In the genomic region with DNA sequence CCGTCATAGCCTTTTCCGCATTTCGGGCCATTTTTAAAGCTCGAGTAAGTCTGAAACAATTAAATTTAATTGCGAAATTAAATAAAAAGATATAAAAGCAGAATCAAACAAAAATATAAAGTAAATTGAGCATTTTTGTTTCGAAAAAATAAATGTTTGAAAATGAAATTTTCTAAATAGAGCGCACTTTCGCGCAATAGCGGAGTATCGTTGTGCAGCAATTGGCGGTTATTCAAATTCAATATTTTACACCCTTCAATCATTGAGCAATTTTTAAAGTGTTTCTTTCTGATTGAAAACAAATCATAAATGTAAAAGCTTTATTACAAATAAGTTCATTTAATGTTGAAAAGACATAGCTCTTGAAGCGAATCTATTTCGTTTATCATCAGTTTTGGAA, we compare ENCODE assay signal across 4 worm cellular contexts.
A peak's percentile ranks its signal among the peaks of the same experiment; 100 is the strongest.
TF ChIP-seq lines count a peak whose summit lies in the region.

A gene (minus strand): TSS at position 50 of the 400 bp plus-strand sequence.

TF ChIP-seq in whole organism, L2 larva, 48 proteins besides CTCF, POLR2A, EP300 and RAD21 (continues in another document):
- TF ChIP-seq nhr-11 (tag; optimal IDR thresholded peaks at IDR 0.05; lab: Kevin White, UChicago) (no peak), sma-9 (GFP tag; optimal IDR thresholded peaks at IDR 0.05; lab: Kevin White, UChicago) (peak; percentile 86), sma-9 (tag; optimal IDR thresholded peaks at IDR 0.05; lab: Kevin White, UChicago) (no peak), zag-1 (tag; optimal IDR thresholded peaks at IDR 0.05; lab: Kevin White, UChicago) (no peak), C34F6.9 (tag; optimal IDR thresholded peaks at IDR 0.05; lab: Kevin White, UChicago) (peak; percentile 95), aly-2 (tag; optimal IDR thresholded peaks at IDR 0.05; lab: Kevin White, UChicago) (no peak), snpc-4 (tag; optimal IDR thresholded peaks at IDR 0.05; lab: Kevin White, UChicago) (peak; percentile 57), lsy-2 (tag; optimal IDR thresholded peaks at IDR 0.05; lab: Kevin White, UChicago) (peak; percentile 18 to 86), ama-1 (optimal IDR thresholded peaks at IDR 0.05; lab: Kevin White, UChicago) (no peak), nhr-129 (tag; optimal IDR thresholded peaks at IDR 0.05; lab: Kevin White, UChicago) (peak; percentile 58), nhr-25 (tag; optimal IDR thresholded peaks at IDR 0.05; lab: Kevin White, UChicago) (no peak), lin-39 (tag; optimal IDR thresholded peaks at IDR 0.05; lab: Kevin White, UChicago) (no peak), mbf-1 (tag; optimal IDR thresholded peaks at IDR 0.05; lab: Kevin White, UChicago) (no peak), ztf-4 (tag; optimal IDR thresholded peaks at IDR 0.05; lab: Kevin White, UChicago) (no peak), nhr-12 (tag; optimal IDR thresholded peaks at IDR 0.05; lab: Kevin White, UChicago) (no peak), nhr-237 (tag; optimal IDR thresholded peaks at IDR 0.05; lab: Kevin White, UChicago) (no peak), ceh-16 (tag; optimal IDR thresholded peaks at IDR 0.05; lab: Kevin White, UChicago) (no peak), fos-1 (tag; optimal IDR thresholded peaks at IDR 0.05; lab: Kevin White, UChicago) (peak; percentile 38), R02D3.7 (tag; optimal IDR thresholded peaks at IDR 0.05; lab: Kevin White, UChicago) (no peak), elt-1 (tag; optimal IDR thresholded peaks at IDR 0.05; lab: Kevin White, UChicago) (no peak), mdl-1 (tag; optimal IDR thresholded peaks at IDR 0.05; lab: Kevin White, UChicago) (no peak), crh-2 (tag; optimal IDR thresholded peaks at IDR 0.05; lab: Kevin White, UChicago) (peak; percentile 79), unc-62 (GFP tag; optimal IDR thresholded peaks at IDR 0.05; lab: Kevin White, UChicago) (no peak)

TF ChIP-seq in whole organism, L4 larva, 104 proteins besides CTCF, POLR2A, EP300 and RAD21 (continues in another document):
- TF ChIP-seq daf-16 (GFP tag; optimal IDR thresholded peaks at IDR 0.05; lab: Kevin White, UChicago), result no peak
- peak; percentile 19 for TF ChIP-seq daf-16 (tag; optimal IDR thresholded peaks at IDR 0.05; lab: Kevin White, UChicago)
- TF ChIP-seq dpl-1 (GFP tag; optimal IDR thresholded peaks at IDR 0.05; lab: Kevin White, UChicago), result peak; percentile 94
- no peak for TF ChIP-seq pha-4 (GFP tag; IDR thresholded peaks at IDR 0.05; lab: Robert Waterston, UW)
- peak; percentile 13 for TF ChIP-seq pha-4 (tag; optimal IDR thresholded peaks at IDR 0.05; lab: Kevin White, UChicago)
- 0 out of 2 replicates have a peak, but pooled peaks have one; percentile 18 for TF ChIP-seq hmg-1.1 (GFP tag; IDR thresholded peaks at IDR 0.05; lab: Robert Waterston, UW)
- TF ChIP-seq hlh-30 (tag; optimal IDR thresholded peaks at IDR 0.05; lab: Kevin White, UChicago; ENCODE audit: insufficient read depth), result peak; percentile 54
- no peak for TF ChIP-seq snpc-4 (tag; optimal IDR thresholded peaks at IDR 0.05; lab: Kevin White, UChicago)
- no peak for TF ChIP-seq lir-3 (tag; optimal IDR thresholded peaks at IDR 0.05; lab: Kevin White, UChicago)
- TF ChIP-seq spr-3 (GFP tag; optimal IDR thresholded peaks at IDR 0.05; lab: Kevin White, UChicago), result no peak
- no peak for TF ChIP-seq lin-29 (GFP tag; IDR thresholded peaks at IDR 0.05; lab: Robert Waterston, UW)
- no peak for TF ChIP-seq zag-1 (tag; optimal IDR thresholded peaks at IDR 0.05; lab: Kevin White, UChicago)
- peak; percentile 89 for TF ChIP-seq lin-38 (GFP tag; IDR thresholded peaks at IDR 0.05; lab: Robert Waterston, UW)
- peak; percentile 34 for TF ChIP-seq lin-15B (tag; optimal IDR thresholded peaks at IDR 0.05; lab: Kevin White, UChicago)
- TF ChIP-seq rbr-2 (tag; optimal IDR thresholded peaks at IDR 0.05; lab: Kevin White, UChicago), result peak; percentile 16
- TF ChIP-seq saeg-2 (GFP tag; IDR thresholded peaks at IDR 0.05; lab: Robert Waterston, UW), result no peak
- TF ChIP-seq nhr-6 (tag; optimal IDR thresholded peaks at IDR 0.05; lab: Kevin White, UChicago), result peak; percentile 70
- TF ChIP-seq mxl-2 (GFP tag; conservative IDR thresholded peaks at IDR 0.05; lab: Robert Waterston, UW), result no peak
- peak; percentile 86 for TF ChIP-seq Y48G9A.11 (GFP tag; IDR thresholded peaks at IDR 0.05; lab: Robert Waterston, UW)
- TF ChIP-seq ces-1 (GFP tag; optimal IDR thresholded peaks at IDR 0.05; lab: Kevin White, UChicago), result peak; percentile 32
- TF ChIP-seq dmd-8 (GFP tag; IDR thresholded peaks at IDR 0.05; lab: Robert Waterston, UW), result no peak
- no peak for TF ChIP-seq skn-1 (tag; optimal IDR thresholded peaks at IDR 0.05; lab: Kevin White, UChicago)
- TF ChIP-seq T20F7.1 (GFP tag; optimal IDR thresholded peaks at IDR 0.05; lab: Kevin White, UChicago), result peak; percentile 96

TF ChIP-seq in whole organism, late embryonic, 69 proteins besides CTCF, POLR2A, EP300 and RAD21:
- TF ChIP-seq nfya-1 (tag; optimal IDR thresholded peaks at IDR 0.05; lab: Kevin White, UChicago), result peak; percentile 37
- no peak for TF ChIP-seq elt-2 (tag; optimal IDR thresholded peaks at IDR 0.05; lab: Kevin White, UChicago)
- no peak for TF ChIP-seq ceh-18 (tag; optimal IDR thresholded peaks at IDR 0.05; lab: Kevin White, UChicago)
- TF ChIP-seq hlh-30 (tag; optimal IDR thresholded peaks at IDR 0.05; lab: Kevin White, UChicago; ENCODE audit: insufficient read depth), result no peak
- no peak for TF ChIP-seq K02D7.2 (tag; optimal IDR thresholded peaks at IDR 0.05; lab: Kevin White, UChicago)
- TF ChIP-seq pax-1 (tag; optimal IDR thresholded peaks at IDR 0.05; lab: Kevin White, UChicago), result no peak
- no peak for TF ChIP-seq lin-11 (tag; optimal IDR thresholded peaks at IDR 0.05; lab: Kevin White, UChicago)
- no peak for TF ChIP-seq syd-9 (tag; optimal IDR thresholded peaks at IDR 0.05; lab: Kevin White, UChicago)
- peak; percentile 92 for TF ChIP-seq unc-42 (tag; optimal IDR thresholded peaks at IDR 0.05; lab: Kevin White, UChicago)
- no peak for TF ChIP-seq lim-6 (tag; optimal IDR thresholded peaks at IDR 0.05; lab: Kevin White, UChicago)
- TF ChIP-seq fax-1 (tag; optimal IDR thresholded peaks at IDR 0.05; lab: Kevin White, UChicago), result no peak
- no peak for TF ChIP-seq hlh-6 (tag; optimal IDR thresholded peaks at IDR 0.05; lab: Kevin White, UChicago)
- TF ChIP-seq C08G9.2 (tag; optimal IDR thresholded peaks at IDR 0.05; lab: Kevin White, UChicago), result no peak
- no peak for TF ChIP-seq che-1 (tag; optimal IDR thresholded peaks at IDR 0.05; lab: Kevin White, UChicago)
- TF ChIP-seq ttx-3 (tag; optimal IDR thresholded peaks at IDR 0.05; lab: Kevin White, UChicago), result no peak
- TF ChIP-seq pqm-1 (tag; optimal IDR thresholded peaks at IDR 0.05; lab: Kevin White, UChicago), result no peak
- TF ChIP-seq K09A11.1 (tag; optimal IDR thresholded peaks at IDR 0.05; lab: Kevin White, UChicago; ENCODE audit: insufficient read depth), result no peak
- TF ChIP-seq ceh-31 (tag; optimal IDR thresholded peaks at IDR 0.05; lab: Kevin White, UChicago), result peak; percentile 47
- TF ChIP-seq ceh-48 (tag; optimal IDR thresholded peaks at IDR 0.05; lab: Kevin White, UChicago), result no peak

TF ChIP-seq in whole organism, mixed stage, embryonic, 35 proteins besides CTCF, POLR2A, EP300 and RAD21 (continues in another document):
- TF ChIP-seq unc-39 (tag; optimal IDR thresholded peaks at IDR 0.05; lab: Kevin White, UChicago) (no peak), lin-13 (tag; optimal IDR thresholded peaks at IDR 0.05; lab: Kevin White, UChicago) (no peak), sptf-1 (tag; optimal IDR thresholded peaks at IDR 0.05; lab: Kevin White, UChicago) (no peak), mab-5 (tag; optimal IDR thresholded peaks at IDR 0.05; lab: Kevin White, UChicago) (no peak), nhr-2 (tag; optimal IDR thresholded peaks at IDR 0.05; lab: Kevin White, UChicago) (peak; percentile 19), nhr-12 (tag; optimal IDR thresholded peaks at IDR 0.05; lab: Kevin White, UChicago) (no peak), snpc-4 (tag; optimal IDR thresholded peaks at IDR 0.05; lab: Kevin White, UChicago) (no peak), ceh-43 (GFP tag; optimal IDR thresholded peaks at IDR 0.05; lab: Kevin White, UChicago) (no peak), zip-8 (tag; optimal IDR thresholded peaks at IDR 0.05; lab: Kevin White, UChicago) (no peak), mls-2 (tag; optimal IDR thresholded peaks at IDR 0.05; lab: Kevin White, UChicago) (no peak), M03D4.4 (tag; optimal IDR thresholded peaks at IDR 0.05; lab: Kevin White, UChicago) (no peak), hlh-1 (tag; optimal IDR thresholded peaks at IDR 0.05; lab: Kevin White, UChicago) (no peak), lin-32 (GFP tag; optimal IDR thresholded peaks at IDR 0.05; lab: Kevin White, UChicago) (no peak), bed-3 (GFP tag; optimal IDR thresholded peaks at IDR 0.05; lab: Kevin White, UChicago) (no peak), nhr-237 (tag; optimal IDR thresholded peaks at IDR 0.05; lab: Kevin White, UChicago) (peak; percentile 44), blmp-1 (tag; optimal IDR thresholded peaks at IDR 0.05; lab: Kevin White, UChicago) (no peak), ceh-83 (GFP tag; optimal IDR thresholded peaks at IDR 0.05; lab: Kevin White, UChicago) (no peak), elt-3 (tag; optimal IDR thresholded peaks at IDR 0.05; lab: Kevin White, UChicago) (no peak), ham-2 (GFP tag; optimal IDR thresholded peaks at IDR 0.05; lab: Kevin White, UChicago) (no peak), flh-1 (GFP tag; optimal IDR thresholded peaks at IDR 0.05; lab: Kevin White, UChicago) (no peak), pha-4 (tag; optimal IDR thresholded peaks at IDR 0.05; lab: Kevin White, UChicago) (peak; percentile 67), ceh-39 (tag; optimal IDR thresholded peaks at IDR 0.05; lab: Kevin White, UChicago) (peak; percentile 29), nhr-28 (tag; optimal IDR thresholded peaks at IDR 0.05; lab: Kevin White, UChicago) (no peak), lsy-2 (tag; optimal IDR thresholded peaks at IDR 0.05; lab: Kevin White, UChicago) (peak; percentile 66), ztf-11 (tag; optimal IDR thresholded peaks at IDR 0.05; lab: Kevin White, UChicago) (no peak), drap-1 (GFP tag; optimal IDR thresholded peaks at IDR 0.05; lab: Kevin White, UChicago) (no peak), cnd-1 (tag; optimal IDR thresholded peaks at IDR 0.05; lab: Kevin White, UChicago) (no peak), mep-1 (tag; optimal IDR thresholded peaks at IDR 0.05; lab: Kevin White, UChicago) (peak; percentile 54), nhr-76 (tag; optimal IDR thresholded peaks at IDR 0.05; lab: Kevin White, UChicago) (no peak), sem-2 (GFP tag; optimal IDR thresholded peaks at IDR 0.05; lab: Kevin White, UChicago) (no peak), tbx-8 (GFP tag; optimal IDR thresholded peaks at IDR 0.05; lab: Kevin White, UChicago) (no peak), elt-1 (tag; optimal IDR thresholded peaks at IDR 0.05; lab: Kevin White, UChicago; ENCODE audit: borderline replicate concordance, insufficient read depth) (no peak), ces-1 (GFP tag; optimal IDR thresholded peaks at IDR 0.05; lab: Kevin White, UChicago) (peak; percentile 86), unc-120 (tag; optimal IDR thresholded peaks at IDR 0.05; lab: Kevin White, UChicago; ENCODE audit: poor library complexity, severe bottlenecking) (no peak)
